Fruit fly (Drosophila melanogaster) whole organism, prepupa: ENCODE results near the gene CSN6.

Experiments used
- CG10631 ChIP-seq: fragments of 200-800 bp; sonication (Bioruptor generic); optimal IDR thresholded peaks from 2 replicates; lab custom pipeline; 2016; ENCODE audit warnings: missing biosample characterization, missing genetic modification characterization
- CG31627 ChIP-seq: fragments of 200-800 bp; sonication (Bioruptor generic); optimal IDR thresholded peaks from 3 replicates; lab custom pipeline; 2016; ENCODE audit warnings: missing biosample characterization, missing genetic modification characterization
- CG34406 ChIP-seq: fragments of 200-800 bp; sonication (Bioruptor generic); optimal IDR thresholded peaks from 3 replicates; lab custom pipeline; 2016; ENCODE audit warnings: missing biosample characterization, missing genetic modification characterization
- CG3919 ChIP-seq: fragments of 200-800 bp; sonication (Bioruptor generic); optimal IDR thresholded peaks from 3 replicates; lab custom pipeline; 2016; ENCODE audit warnings: missing biosample characterization, missing genetic modification characterization
- Ets96B ChIP-seq: fragments of 200-800 bp; optimal IDR thresholded peaks from 2 replicates; lab custom pipeline; 2019; ENCODE audit warnings: missing biosample characterization, mild to moderate bottlenecking, missing genetic modification characterization, moderate library complexity

- no peak for TF ChIP-seq CG34406 (GFP tag; lab: Kevin White, UChicago)
- TF ChIP-seq Ets96B (tag; lab: Kevin White, UChicago): no peak
- no peak for TF ChIP-seq CG3919 (GFP tag; lab: Kevin White, UChicago)
- no peak for TF ChIP-seq CG10631 (GFP tag; lab: Kevin White, UChicago)
- TF ChIP-seq CG31627: no peak
Observed at dm6 chr3R:22560224-22560623, 20.3 kb upstream of the CSN6 start.
